Worm (Caenorhabditis elegans): Measurements from ENCODE around the gene smz-1.

ce11 chrIV:12428467-12428866 lies 26.4 kb upstream of the smz-1 start, which contains the start of gene col-130:
- TF ChIP-seq Y75B8A.6 (GFP tag; IDR thresholded peaks at IDR 0.05) (no peak), snpc-4 (tag; optimal IDR thresholded peaks at IDR 0.05) (no peak), madf-5 (GFP tag; IDR thresholded peaks at IDR 0.05) (no peak), nhr-25 (tag; optimal IDR thresholded peaks at IDR 0.05; ENCODE audit: borderline replicate concordance, insufficient read depth) (no peak), lin-15B (tag; optimal IDR thresholded peaks at IDR 0.05) (no peak), nhr-77 (tag; optimal IDR thresholded peaks at IDR 0.05) (no peak)

Data from whole organism, L4 larva.